Fruit fly (Drosophila melanogaster) whole organism: ENCODE results near the gene Elp4.

ENCODE experiments used
- CG8478 ChIP-seq: fragments of >200 bp; optimal IDR thresholded peaks from 2 replicates; lab custom pipeline; 2018; ENCODE audit warnings: inconsistent platforms
- Dll ChIP-seq: fragments of >200 bp; optimal IDR thresholded peaks from 2 replicates; lab custom pipeline; 2017
- EcR ChIP-seq, 2 experiments: fragments of >200 bp; optimal IDR thresholded peaks; 2 replicates each; lab custom pipeline; 2017; ENCODE audit warnings: missing biosample characterization in 2 of 2, missing genetic modification characterization in 2 of 2, missing genetic modification reagents in 2 of 2
- pan ChIP-seq: fragments of >200 bp; optimal IDR thresholded peaks from 2 replicates; lab custom pipeline; 2017
- psq ChIP-seq: fragments of >200 bp; optimal IDR thresholded peaks from 2 replicates; lab custom pipeline; 2017
- usp ChIP-seq: fragments of >200 bp; optimal IDR thresholded peaks from 2 replicates; lab custom pipeline; 2017; ENCODE audit warnings: missing biosample characterization, missing genetic modification characterization, mixed read lengths

The Elp4 gene

DNA sequence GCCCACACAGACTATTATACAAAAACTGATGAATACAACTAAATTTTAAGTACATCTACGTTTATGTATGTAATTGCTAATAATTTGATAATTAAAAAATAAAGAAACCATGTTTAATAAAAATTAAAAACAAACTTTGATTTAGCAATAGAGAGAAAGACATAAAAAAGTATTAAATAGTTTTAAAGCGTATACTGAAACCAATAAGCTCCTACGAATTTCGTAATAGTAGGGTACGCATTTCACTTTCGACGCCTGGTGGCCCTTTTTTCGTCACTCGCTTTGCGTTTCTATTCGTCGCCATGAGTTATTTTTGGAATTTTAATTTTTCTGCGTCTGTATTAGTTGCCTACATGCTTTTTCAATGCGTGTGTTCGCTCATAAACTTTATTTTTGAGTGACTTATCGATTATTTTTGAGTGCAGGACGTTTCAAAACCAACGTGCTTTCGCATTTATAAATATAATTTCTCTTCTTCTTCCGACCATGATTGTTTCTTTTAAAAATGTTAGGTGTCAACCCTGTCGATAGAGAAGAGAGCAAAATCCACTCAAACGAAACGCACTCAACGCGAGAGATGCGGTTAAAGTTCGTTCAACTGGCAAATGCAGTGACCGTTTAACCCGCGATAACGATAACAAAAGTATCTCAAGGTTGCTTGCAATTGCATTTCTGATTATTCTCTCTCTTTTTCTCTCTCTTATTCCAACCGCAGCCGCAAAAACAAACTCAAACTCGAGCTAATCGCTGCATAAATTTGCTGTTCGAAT lies 22.8 kb downstream of the Elp4 start, which contains the start of gene Oscillin:
TSS of gene Oscillin (plus strand) at position 569 of the 770 bp plus-strand sequence.
- no peak for TF ChIP-seq psq (lab: Kevin White, UChicago)
- TF ChIP-seq Dll (lab: Kevin White, UChicago), result no peak
- no peak for TF ChIP-seq EcR (GFP tag; optimal IDR thresholded peaks at IDR 0.05; lab: Kevin White, UChicago)
- TF ChIP-seq pan (lab: Kevin White, UChicago), result no peak

DNA sequence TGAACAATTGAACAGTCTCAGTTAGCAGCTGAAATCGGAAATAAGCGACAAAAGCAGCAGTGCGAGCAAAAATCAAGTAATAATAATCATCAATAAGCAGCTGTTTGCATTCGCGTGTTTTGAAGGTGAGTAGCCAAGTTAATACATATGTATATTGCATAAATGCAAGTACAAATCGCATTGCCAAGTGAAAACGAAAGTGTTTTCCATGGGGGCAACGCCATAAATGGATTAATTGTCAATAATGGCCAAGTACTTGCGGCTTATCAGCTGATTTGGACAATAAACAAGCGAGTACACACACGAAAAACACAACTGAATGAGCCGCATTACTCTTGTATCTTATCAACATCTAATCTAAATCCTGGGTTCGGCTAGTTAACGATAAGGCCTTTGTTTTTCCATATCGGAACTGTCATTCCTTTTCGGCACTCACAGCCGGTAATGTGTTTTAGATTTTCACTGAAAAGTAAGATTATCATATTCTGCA lies 23.4 kb downstream of the Elp4 start:
- TF ChIP-seq usp (GFP tag; lab: Kevin White, UChicago), result no peak
- TF ChIP-seq Dll (lab: Kevin White, UChicago), result no peak
- TF ChIP-seq CG8478 (lab: Kevin White, UChicago), result no peak
- TF ChIP-seq EcR (GFP tag; optimal IDR thresholded peaks at IDR 0.05; lab: Kevin White, UChicago), result no peak
- no peak for TF ChIP-seq psq (lab: Kevin White, UChicago)

DNA sequence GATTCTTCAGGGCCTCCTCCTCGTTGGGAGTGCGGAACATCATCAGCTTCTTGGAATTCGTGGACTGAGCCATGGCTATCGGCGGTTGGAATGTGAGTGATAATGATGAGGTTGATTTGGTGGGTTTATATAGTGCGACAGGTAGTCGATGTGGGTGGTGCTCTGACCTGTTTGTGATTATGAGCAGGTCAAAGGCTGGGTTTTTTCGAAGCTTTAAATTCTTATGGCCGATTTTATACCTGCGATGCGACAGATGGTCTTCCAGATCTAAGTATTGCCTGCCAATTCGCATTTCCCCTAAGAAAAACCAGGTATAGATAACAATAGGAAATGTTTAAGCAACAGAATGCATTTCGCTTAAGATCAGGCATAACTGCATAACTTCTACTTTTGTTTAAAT lies 26.8 kb downstream of the Elp4 start, which contains the start of gene CG14014:
TSS of gene CG14014 (minus strand) at position 101 of the 400 bp plus-strand sequence.
- no peak for TF ChIP-seq pan (lab: Kevin White, UChicago)
- no peak for TF ChIP-seq psq (lab: Kevin White, UChicago)

DNA sequence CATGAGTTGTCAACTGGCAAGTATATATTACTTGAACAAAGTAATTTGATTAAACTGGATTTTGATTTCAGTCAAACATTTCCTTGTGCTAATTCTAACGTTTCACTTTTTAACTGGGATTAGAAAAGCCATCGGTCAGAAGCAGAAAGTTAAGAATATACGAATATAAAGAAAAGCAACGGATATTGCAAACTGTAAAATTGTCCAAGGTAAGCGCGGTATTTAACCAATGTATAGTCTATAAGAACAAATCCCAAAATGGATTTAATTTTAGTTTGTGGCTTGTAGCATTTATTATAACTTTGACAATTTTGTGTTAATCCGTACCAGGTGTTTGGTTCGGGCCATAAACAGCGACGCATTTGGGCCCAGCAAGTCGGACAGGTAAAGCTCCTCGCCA lies 27.6 kb downstream of the Elp4 start, which contains the start of gene CG18269:
TSS of gene CG18269 (plus strand) at position 301 of the 400 bp plus-strand sequence.
- TF ChIP-seq Dll (lab: Kevin White, UChicago) (no peak), pan (lab: Kevin White, UChicago) (no peak), psq (lab: Kevin White, UChicago) (no peak), usp (GFP tag; lab: Kevin White, UChicago) (no peak), CG8478 (lab: Kevin White, UChicago) (no peak), EcR (GFP tag; optimal IDR thresholded peaks at IDR 0.05; lab: Kevin White, UChicago) (no peak)

DNA sequence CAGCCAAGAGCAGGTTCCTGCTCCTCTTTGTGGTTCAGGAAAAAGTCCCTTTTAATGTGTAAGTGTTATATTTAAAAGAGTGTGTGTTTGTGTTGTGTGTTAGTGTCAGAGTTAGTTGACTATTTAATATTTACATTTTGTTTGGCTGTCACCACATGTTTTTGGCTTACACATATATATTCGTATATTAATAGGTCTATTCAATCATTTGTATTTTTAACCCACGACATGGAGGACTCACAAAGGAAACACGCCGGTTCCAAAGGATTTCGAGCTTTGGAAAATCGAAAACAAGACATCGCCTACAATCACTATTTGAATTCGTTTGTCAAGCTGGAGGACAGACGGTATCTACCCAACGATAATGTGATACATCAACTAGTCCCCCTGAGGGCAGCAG lies 29.8 kb downstream of the Elp4 start, which contains the start of the genes CG14013 and CG14017:
TSS of gene CG14013 (minus strand) at position 101 of the 400 bp plus-strand sequence.
TSS of gene CG14017 (plus strand) at position 148 of the 400 bp plus-strand sequence.
- TF ChIP-seq pan (lab: Kevin White, UChicago), result no peak
- no peak for TF ChIP-seq usp (GFP tag; lab: Kevin White, UChicago)
- TF ChIP-seq Dll (lab: Kevin White, UChicago), result no peak
- no peak for TF ChIP-seq EcR (GFP tag; optimal IDR thresholded peaks at IDR 0.05; lab: Kevin White, UChicago)
- TF ChIP-seq psq (lab: Kevin White, UChicago), result no peak
- TF ChIP-seq CG8478 (lab: Kevin White, UChicago), result no peak

DNA sequence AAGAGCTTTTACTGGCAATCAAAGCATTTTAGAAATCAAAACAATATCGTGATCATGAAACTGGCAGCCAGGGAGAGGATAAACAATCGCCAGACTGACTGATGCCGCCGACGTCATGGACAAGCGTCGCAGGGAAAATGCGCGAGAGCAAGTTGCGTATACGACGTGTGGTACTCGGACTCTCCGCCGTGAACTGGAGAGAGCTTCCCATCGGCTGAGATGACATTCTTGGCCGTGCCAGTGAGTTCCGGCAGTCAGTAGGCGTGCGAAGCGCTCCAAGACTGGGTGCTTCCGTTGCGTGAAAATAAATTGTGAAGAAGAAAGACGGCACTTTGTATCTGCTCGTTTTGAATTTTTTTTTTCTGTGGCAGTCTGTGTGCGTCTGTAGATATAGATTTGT lies 30.9 kb downstream of the Elp4 start, which contains the start of gene GluRIIA:
TSS of gene GluRIIA (plus strand) at position 255 of the 400 bp plus-strand sequence.
- TF ChIP-seq psq (lab: Kevin White, UChicago) (no peak), EcR (GFP tag; optimal IDR thresholded peaks at IDR 0.05; lab: Kevin White, UChicago) (no peak), pan (lab: Kevin White, UChicago) (no peak), Dll (lab: Kevin White, UChicago) (no peak), usp (GFP tag; lab: Kevin White, UChicago) (no peak), CG8478 (lab: Kevin White, UChicago) (no peak)

DNA sequence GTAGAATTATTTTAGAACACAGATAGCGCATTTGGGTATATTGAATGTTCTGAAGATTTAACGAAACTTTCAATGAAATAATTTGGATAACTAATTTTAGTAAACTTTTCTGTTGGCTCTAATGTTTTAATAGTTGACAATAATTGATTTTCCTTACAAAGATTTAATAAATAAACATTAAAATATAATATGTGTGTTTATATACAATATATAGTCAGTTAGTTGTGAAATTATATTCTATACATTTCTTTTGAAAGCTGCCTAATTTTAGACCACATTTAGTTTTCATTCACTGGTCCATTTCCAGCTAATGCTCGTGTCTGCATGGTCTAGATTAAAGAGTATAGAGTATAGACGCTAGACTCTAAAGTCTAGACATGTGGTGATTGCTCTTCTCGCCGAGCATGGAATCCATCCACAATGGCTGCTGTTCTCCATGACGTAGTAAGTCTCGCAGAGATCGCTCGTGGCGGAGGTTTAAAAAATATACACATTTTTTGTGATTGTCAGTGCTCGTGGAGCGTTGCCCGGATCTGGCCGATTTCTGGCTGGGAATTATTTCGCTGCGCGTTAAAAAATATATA lies 35.0 kb downstream of the Elp4 start, which contains the start of gene GluRIIB:
TSS of gene GluRIIB (plus strand) at position 534 of the 584 bp plus-strand sequence.
- TF ChIP-seq usp (GFP tag; lab: Kevin White, UChicago) (no peak), pan (lab: Kevin White, UChicago) (no peak), CG8478 (lab: Kevin White, UChicago) (no peak), Dll (lab: Kevin White, UChicago) (no peak), EcR (GFP tag; optimal IDR thresholded peaks at IDR 0.05; lab: Kevin White, UChicago) (no peak), psq (lab: Kevin White, UChicago) (no peak)

DNA sequence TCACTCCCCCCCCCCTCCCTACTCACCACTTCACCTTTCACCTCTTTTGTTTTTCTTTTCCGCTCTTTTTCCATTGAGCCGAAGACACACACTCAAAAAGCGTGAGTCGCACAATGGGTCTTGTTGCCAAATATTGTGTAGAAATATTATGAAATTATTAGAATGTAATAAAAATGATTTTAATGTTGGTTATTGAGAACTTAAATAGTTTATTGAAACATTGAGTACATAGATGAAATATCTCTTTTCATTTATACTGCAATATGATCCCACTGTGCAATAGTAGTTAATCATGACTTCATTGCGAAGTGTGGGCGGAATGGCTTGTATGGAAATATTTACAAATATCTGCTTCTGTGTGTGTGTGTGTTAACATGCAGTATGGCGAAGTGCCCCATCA lies 43.2 kb downstream of the Elp4 start:
- TF ChIP-seq Dll (lab: Kevin White, UChicago) (no peak), EcR (GFP tag; optimal IDR thresholded peaks at IDR 0.05; lab: Kevin White, UChicago) (no peak), usp (GFP tag; lab: Kevin White, UChicago) (no peak), pan (lab: Kevin White, UChicago) (no peak), psq (lab: Kevin White, UChicago) (no peak), CG8478 (lab: Kevin White, UChicago) (no peak)

DNA sequence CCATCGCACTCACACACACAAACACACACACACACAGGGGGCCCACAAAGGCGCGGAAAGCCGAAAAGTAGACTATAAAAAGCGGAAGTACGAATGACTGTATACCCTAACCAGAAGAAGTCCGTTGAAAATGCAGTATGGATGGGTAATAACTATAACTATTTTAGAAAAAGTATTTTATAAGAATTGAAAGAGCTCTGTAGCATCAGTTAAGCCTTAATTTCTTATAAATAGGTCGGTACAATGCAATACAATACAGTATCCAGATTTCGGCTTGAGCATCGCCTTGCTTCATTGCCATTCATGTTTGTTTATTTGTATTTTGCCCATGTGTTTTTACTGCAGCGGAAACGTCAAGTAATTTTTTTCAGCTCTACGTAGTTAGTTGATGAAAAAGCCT lies 45.6 kb downstream of the Elp4 start:
- TF ChIP-seq CG8478 (lab: Kevin White, UChicago), result no peak
- no peak for TF ChIP-seq pan (lab: Kevin White, UChicago)
- no peak for TF ChIP-seq usp (GFP tag; lab: Kevin White, UChicago)
- no peak for TF ChIP-seq psq (lab: Kevin White, UChicago)
- no peak for TF ChIP-seq EcR (GFP tag; optimal IDR thresholded peaks at IDR 0.05; lab: Kevin White, UChicago)
- TF ChIP-seq Dll (lab: Kevin White, UChicago), result no peak
